Worm (Caenorhabditis elegans) whole organism, L4 larva: ENCODE data around the gene K09G1.1.

Source experiments
- F26F4.8 ChIP-seq: fragments of 200-800 bp; sonication (Bioruptor generic); conservative IDR thresholded peaks from 2 replicates; pipeline ENCODE4 v1.3.6; 2022; ENCODE audit warnings: missing genetic modification characterization, missing compliant biosample characterization
- F44E2.7 ChIP-seq: fragments of 200-800 bp; sonication (Bioruptor generic); IDR thresholded peaks from 2 replicates; pipeline ENCODE4 v2.1.2; 2022; ENCODE audit warnings: missing genetic modification characterization, missing compliant biosample characterization
- T20F7.1 ChIP-seq: fragments of 200-800 bp; sonication (Bioruptor generic); optimal IDR thresholded peaks from 2 replicates; lab custom pipeline; 2018; ENCODE audit warnings: mild to moderate bottlenecking, missing genetic modification characterization, missing compliant biosample characterization
- T26A8.4 ChIP-seq: fragments of 200-800 bp; sonication (Bioruptor generic); IDR thresholded peaks from 2 replicates; pipeline ENCODE4 v1.3.6; 2022; ENCODE audit warnings: missing genetic modification characterization, missing compliant biosample characterization
- Y48G9A.11 ChIP-seq: fragments of 200-800 bp; sonication (Bioruptor generic); IDR thresholded peaks from 2 replicates; pipeline ENCODE4 v1.3.6; 2022; ENCODE audit warnings: missing genetic modification reagents, missing genetic modification characterization, missing compliant biosample characterization
- Y75B8A.6 ChIP-seq: fragments of 200-800 bp; sonication (Bioruptor generic); IDR thresholded peaks from 2 replicates; pipeline ENCODE4 v1.3.6; 2022; ENCODE audit warnings: missing genetic modification reagents, missing genetic modification characterization, missing compliant biosample characterization
- ZK546.5 ChIP-seq, 2 experiments: sonication (generic microtip); optimal IDR thresholded peaks; 2 replicates each; lab custom pipeline; 2017; ENCODE audit warnings: missing biosample characterization in 2 of 2, missing genetic modification characterization in 2 of 2
- aha-1 ChIP-seq: fragments of 150-350 bp; peaks from one replicate; lab custom pipeline; 2014; ENCODE audit warnings: missing biosample characterization, missing genetic modification characterization
- attf-4 ChIP-seq: sonication (generic microtip); optimal IDR thresholded peaks from 3 replicates; lab custom pipeline; 2017; ENCODE audit warnings: missing biosample characterization, missing genetic modification characterization
- ceh-20 ChIP-seq: fragments of 200-800 bp; sonication (Bioruptor generic); IDR thresholded peaks from 2 replicates; pipeline ENCODE4 v1.3.6; 2022; ENCODE audit warnings: missing genetic modification reagents, missing genetic modification characterization, missing compliant biosample characterization
- ceh-44 ChIP-seq: fragments of 200-800 bp; sonication (Bioruptor generic); IDR thresholded peaks from 2 replicates; pipeline ENCODE4 v1.3.6; 2022; ENCODE audit warnings: missing genetic modification reagents, missing genetic modification characterization, missing compliant biosample characterization
- ceh-62 ChIP-seq: sonication (generic microtip); optimal IDR thresholded peaks from 2 replicates; lab custom pipeline; 2017; ENCODE audit warnings: missing biosample characterization, missing genetic modification characterization
- ceh-82 ChIP-seq: sonication (generic microtip); optimal IDR thresholded peaks from 2 replicates; lab custom pipeline; 2017; ENCODE audit warnings: missing biosample characterization, missing genetic modification characterization
- ces-1 ChIP-seq: fragments of 150-350 bp; sonication (generic microtip); optimal IDR thresholded peaks from 4 replicates; lab custom pipeline; 2014; ENCODE audit warnings: missing biosample characterization, missing genetic modification reagents, missing genetic modification characterization
- ctbp-1 ChIP-seq: fragments of 200-800 bp; sonication (Bioruptor generic); IDR thresholded peaks from 2 replicates; pipeline ENCODE4 v1.3.6; 2022; ENCODE audit warnings: missing genetic modification reagents, missing genetic modification characterization, missing compliant biosample characterization
- daf-16 ChIP-seq, 3 experiments: sonication (generic microtip); optimal IDR thresholded peaks; 2 replicates each; lab custom pipeline; 2016 to 2017; ENCODE audit warnings: missing genetic modification characterization in 3 of 3, missing genetic modification reagents in 3 of 3, mild to moderate bottlenecking in 2 of 3, missing compliant biosample characterization in 2 of 3, missing biosample characterization in 1 of 3, moderate library complexity in 1 of 3
- daf-8 ChIP-seq: fragments of 200-800 bp; sonication (Bioruptor generic); IDR thresholded peaks from 2 replicates; pipeline ENCODE4 v1.3.6; 2022; ENCODE audit warnings: missing genetic modification characterization, missing compliant biosample characterization
- dmd-8 ChIP-seq: fragments of 200-800 bp; sonication (Bioruptor generic); IDR thresholded peaks from 2 replicates; pipeline ENCODE4 v1.3.6; 2022; ENCODE audit warnings: missing genetic modification characterization, missing compliant biosample characterization
- egl-43 ChIP-seq: fragments of 200-800 bp; sonication (Bioruptor generic); IDR thresholded peaks from 2 replicates; pipeline ENCODE4 v1.3.6; 2022; ENCODE audit warnings: missing genetic modification reagents, missing genetic modification characterization, missing compliant biosample characterization
- fos-1 ChIP-seq: fragments of 150-350 bp; optimal IDR thresholded peaks from 2 replicates; lab custom pipeline; 2014; ENCODE audit warnings: missing biosample characterization, missing genetic modification characterization
- hif-1 ChIP-seq, 2 experiments: sonication (generic microtip); optimal IDR thresholded peaks; 2 replicates each; lab custom pipeline; 2016 to 2017; ENCODE audit warnings: missing compliant biosample characterization in 2 of 2, missing genetic modification characterization in 2 of 2, missing genetic modification reagents in 2 of 2, missing genotype in 2 of 2, mild to moderate bottlenecking in 1 of 2
- hmg-1.1 ChIP-seq: fragments of 200-800 bp; sonication (Bioruptor generic); IDR thresholded peaks from 2 replicates; pipeline ENCODE4 v1.3.6; 2022; ENCODE audit warnings: missing genetic modification reagents, missing genetic modification characterization, missing compliant biosample characterization
- jun-1 ChIP-seq: fragments of 150-350 bp; optimal IDR thresholded peaks from 2 replicates; lab custom pipeline; 2014; ENCODE audit warnings: missing biosample characterization, missing genetic modification reagents, missing genetic modification characterization
- lim-7 ChIP-seq: fragments of 200-800 bp; sonication (Bioruptor generic); IDR thresholded peaks from 2 replicates; pipeline ENCODE4 v1.3.6; 2022; ENCODE audit warnings: missing genetic modification characterization, missing compliant biosample characterization
- lin-13 ChIP-seq: fragments of 150-350 bp; optimal IDR thresholded peaks from 2 replicates; lab custom pipeline; 2014; ENCODE audit warnings: missing biosample characterization, missing genetic modification reagents, missing genetic modification characterization
- lin-38 ChIP-seq: fragments of 200-800 bp; sonication (Bioruptor generic); IDR thresholded peaks from 2 replicates; pipeline ENCODE4 v1.3.6; 2022; ENCODE audit warnings: missing genetic modification reagents, missing genetic modification characterization, missing compliant biosample characterization
- lir-3 ChIP-seq: sonication (generic microtip); optimal IDR thresholded peaks from 2 replicates; lab custom pipeline; 2016; ENCODE audit warnings: mild to moderate bottlenecking, missing genetic modification characterization, missing compliant biosample characterization
- madf-5 ChIP-seq, 2 experiments: fragments of 200-800 bp; sonication (Bioruptor generic); IDR thresholded peaks; 2 replicates each; pipeline ENCODE4 v1.3.6; 2022; ENCODE audit warnings: missing compliant biosample characterization in 2 of 2, missing genetic modification characterization in 2 of 2
- madf-9 ChIP-seq: fragments of 200-800 bp; sonication (Bioruptor generic); conservative IDR thresholded peaks from 2 replicates; pipeline ENCODE4 v1.3.6; 2022; ENCODE audit warnings: missing genetic modification reagents, missing genetic modification characterization, missing compliant biosample characterization
- mdt-29 ChIP-seq: fragments of 200-800 bp; sonication (Bioruptor generic); IDR thresholded peaks from 2 replicates; pipeline ENCODE4 v1.3.6; 2022; ENCODE audit warnings: missing genetic modification reagents, missing genetic modification characterization, missing compliant biosample characterization
- nhr-10 ChIP-seq: fragments of 150-350 bp; optimal IDR thresholded peaks from 2 replicates; lab custom pipeline; 2014; ENCODE audit warnings: missing biosample characterization, missing genetic modification characterization
- nhr-28 ChIP-seq: fragments of 150-350 bp; optimal IDR thresholded peaks from 2 replicates; lab custom pipeline; 2014; ENCODE audit warnings: missing biosample characterization, missing genetic modification characterization
- nhr-77 ChIP-seq: fragments of 150-350 bp; optimal IDR thresholded peaks from 2 replicates; lab custom pipeline; 2014; ENCODE audit warnings: missing biosample characterization, missing genetic modification characterization
- pha-4 ChIP-seq, 2 experiments: fragments of 150-350 bp in 1 of 2; fragments of 200-800 bp in 1 of 2; sonication (Bioruptor generic) in 1 of 2; IDR thresholded peaks in 1 of 2; optimal IDR thresholded peaks in 1 of 2; 2 replicates each; pipeline versions ENCODE4 v1.3.6 to Lab custom; 2014 to 2022; ENCODE audit warnings: missing genetic modification characterization in 2 of 2, missing genetic modification reagents in 2 of 2, missing biosample characterization in 1 of 2, missing compliant biosample characterization in 1 of 2
- rbr-2 ChIP-seq: sonication (generic microtip); optimal IDR thresholded peaks from 2 replicates; lab custom pipeline; 2016; ENCODE audit warnings: missing genotype, missing genetic modification characterization, missing compliant biosample characterization
- set-16 ChIP-seq: fragments of 200-800 bp; sonication (Bioruptor generic); IDR thresholded peaks from 2 replicates; pipeline ENCODE4 v1.3.6; 2022; ENCODE audit warnings: missing genetic modification reagents, missing genetic modification characterization, missing compliant biosample characterization
- skn-1 ChIP-seq: fragments of 150-350 bp; optimal IDR thresholded peaks from 2 replicates; lab custom pipeline; 2014; ENCODE audit warnings: missing biosample characterization, missing genetic modification characterization
- tag-97 ChIP-seq: fragments of 200-800 bp; sonication (Bioruptor generic); IDR thresholded peaks from 2 replicates; pipeline ENCODE4 v1.3.6; 2022; ENCODE audit warnings: missing genetic modification characterization, missing compliant biosample characterization
- zag-1 ChIP-seq: fragments of 150-350 bp; optimal IDR thresholded peaks from 2 replicates; lab custom pipeline; 2014; ENCODE audit warnings: missing biosample characterization, missing genetic modification characterization
- ztf-7 ChIP-seq: fragments of 150-350 bp; optimal IDR thresholded peaks from 2 replicates; lab custom pipeline; 2014; ENCODE audit warnings: missing biosample characterization, missing genetic modification characterization

The K09G1.1 gene

DNA sequence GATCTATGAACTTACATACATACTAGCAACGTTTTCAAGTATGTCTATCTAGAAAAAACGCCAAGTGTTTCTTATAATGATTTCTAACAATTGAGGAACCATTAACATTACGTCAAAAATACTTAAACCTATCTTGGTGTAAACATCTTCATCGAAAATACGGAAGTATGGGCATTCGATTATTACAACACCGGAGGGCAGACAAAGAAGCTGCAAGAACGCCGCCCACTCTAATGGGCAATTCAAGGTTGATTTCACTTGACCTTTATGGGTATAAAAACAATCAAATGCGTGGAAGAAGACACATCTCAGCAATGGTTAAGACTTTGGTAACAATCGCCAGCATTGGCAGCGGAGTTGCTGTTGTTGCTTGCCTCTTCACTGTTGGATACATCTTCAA, 46.3 kb downstream of the K09G1.1 start, which contains the start of gene col-146:
col-146 (plus strand) TSS at position 301 of the 400 bp plus-strand sequence.
- no peak for TF ChIP-seq dmd-8 (GFP tag; lab: Robert Waterston, UW)

DNA sequence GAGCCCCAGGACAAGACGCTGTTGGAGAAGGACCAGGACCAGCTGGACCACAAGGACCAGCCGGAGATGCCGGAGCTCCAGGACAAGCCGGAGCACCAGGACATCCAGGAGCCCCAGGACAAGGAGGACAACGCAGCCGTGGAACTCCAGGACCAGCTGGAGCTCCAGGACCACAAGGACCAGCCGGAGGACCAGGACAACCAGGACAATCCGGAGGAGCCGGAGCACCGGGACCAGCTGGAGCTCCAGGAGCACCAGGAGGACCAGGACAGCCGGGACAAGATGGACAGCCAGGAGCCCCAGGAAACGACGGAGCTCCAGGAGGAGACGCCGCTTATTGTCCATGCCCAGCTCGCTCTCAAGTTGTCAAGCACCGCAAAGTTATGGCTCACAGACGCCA, 47.2 kb downstream of the K09G1.1 start:
- TF ChIP-seq F44E2.7 (GFP tag; lab: Robert Waterston, UW) (0 out of 2 replicates have a peak, but pooled peaks have one; percentile 47), lim-7 (GFP tag; lab: Robert Waterston, UW) (0 out of 2 replicates have a peak, but pooled peaks have one; percentile 28), ctbp-1 (0 out of 2 replicates have a peak, but pooled peaks have one; percentile 14), daf-8 (GFP tag; lab: Robert Waterston, UW) (no peak), tag-97 (GFP tag; lab: Robert Waterston, UW) (no peak), egl-43 (GFP tag; lab: Robert Waterston, UW) (0 out of 2 replicates have a peak, but pooled peaks have one; percentile 46), T20F7.1 (GFP tag; lab: Kevin White, UChicago) (no peak), hmg-1.1 (GFP tag; lab: Robert Waterston, UW) (no peak), ceh-20 (GFP tag; lab: Robert Waterston, UW) (no peak), ztf-7 (tag; lab: Kevin White, UChicago) (no peak), F26F4.8 (no peak), ceh-62 (tag; lab: Kevin White, UChicago) (no peak), skn-1 (tag; lab: Kevin White, UChicago) (no peak), Y75B8A.6 (GFP tag; lab: Robert Waterston, UW) (no peak), lin-38 (GFP tag; lab: Robert Waterston, UW) (0 out of 2 replicates have a peak, but pooled peaks have one; percentile 23), set-16 (GFP tag; lab: Robert Waterston, UW) (peak; percentile 98), madf-5 (GFP tag; IDR thresholded peaks at IDR 0.05; lab: Robert Waterston, UW) (peak in 1 of 2 experiments; percentile 29; a peak in 1 of 4 replicates), Y48G9A.11 (GFP tag; lab: Robert Waterston, UW) (0 out of 2 replicates have a peak, but pooled peaks have one; percentile 46), lin-13 (GFP tag; lab: Kevin White, UChicago) (no peak)

DNA sequence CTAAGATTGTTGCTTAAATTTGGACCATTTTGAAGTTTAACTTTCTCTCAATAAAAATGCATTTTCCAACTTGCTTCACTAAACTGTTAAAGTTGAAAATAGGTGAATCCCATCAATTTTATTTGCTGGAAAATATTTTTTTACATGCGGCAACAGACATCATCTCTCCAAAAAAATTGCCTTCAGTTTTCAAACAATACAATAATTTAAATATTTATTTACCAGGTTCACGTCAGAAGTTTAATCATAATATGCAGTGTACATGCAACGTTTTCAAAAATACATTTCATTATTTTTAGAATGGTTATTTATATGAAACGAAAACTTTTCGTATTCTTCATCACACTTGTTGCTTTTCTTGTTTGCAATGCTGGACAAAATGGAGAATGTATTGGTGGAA, 47.6 kb downstream of the K09G1.1 start, which contains the start of gene T06E4.5:
T06E4.5 (plus strand) TSS at position 301 of the 400 bp plus-strand sequence.
- no peak for TF ChIP-seq T26A8.4
- no peak for TF ChIP-seq ztf-7 (tag; lab: Kevin White, UChicago)
- TF ChIP-seq lin-13 (GFP tag; lab: Kevin White, UChicago): no peak
- TF ChIP-seq hif-1 (tag; optimal IDR thresholded peaks at IDR 0.05; lab: Kevin White, UChicago): no peak
- TF ChIP-seq pha-4 (GFP tag; IDR thresholded peaks at IDR 0.05; lab: Robert Waterston, UW): no peak
- TF ChIP-seq pha-4 (tag; optimal IDR thresholded peaks at IDR 0.05; lab: Kevin White, UChicago): no peak
- no peak for TF ChIP-seq nhr-77 (tag; lab: Kevin White, UChicago)
- TF ChIP-seq mdt-29 (GFP tag; lab: Robert Waterston, UW): no peak
- no peak for TF ChIP-seq nhr-10 (tag; lab: Kevin White, UChicago)
- no peak for TF ChIP-seq jun-1
- no peak for TF ChIP-seq ces-1 (GFP tag; lab: Kevin White, UChicago)
- no peak for TF ChIP-seq ceh-44 (GFP tag; lab: Robert Waterston, UW)
- TF ChIP-seq ZK546.5 (tag; optimal IDR thresholded peaks at IDR 0.05; lab: Kevin White, UChicago): no peak
- TF ChIP-seq F26F4.8: no peak
- TF ChIP-seq zag-1 (tag; lab: Kevin White, UChicago): no peak
- TF ChIP-seq lir-3 (tag; lab: Kevin White, UChicago): no peak
- no peak for TF ChIP-seq nhr-28 (tag; lab: Kevin White, UChicago)

DNA sequence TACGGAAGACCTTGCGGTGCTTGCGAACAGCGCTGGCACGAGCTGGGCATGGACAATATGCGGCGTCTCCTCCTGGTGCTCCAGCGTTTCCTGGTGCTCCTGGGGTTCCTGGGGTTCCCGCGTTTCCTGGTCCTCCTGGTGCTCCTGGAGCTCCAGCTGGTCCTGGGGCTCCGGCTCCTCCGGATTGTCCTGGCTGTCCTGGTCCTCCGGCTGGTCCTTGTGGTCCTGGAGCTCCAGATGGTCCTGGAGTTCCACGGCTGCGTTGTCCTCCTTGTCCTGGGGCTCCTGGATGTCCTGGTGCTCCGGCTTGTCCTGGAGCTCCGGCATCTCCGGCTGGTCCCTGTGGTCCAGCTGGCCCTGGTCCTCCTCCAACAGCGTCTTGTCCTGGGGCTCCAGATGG, 49.0 kb downstream of the K09G1.1 start:
- TF ChIP-seq F26F4.8 (0 out of 2 replicates have a peak, but pooled peaks have one; percentile 4), aha-1 (tag; lab: Kevin White, UChicago) (no peak), rbr-2 (tag; lab: Kevin White, UChicago) (no peak), fos-1 (no peak), madf-9 (GFP tag; lab: Robert Waterston, UW) (no peak), ceh-82 (no peak), set-16 (GFP tag; lab: Robert Waterston, UW) (peak; percentile 99), Y48G9A.11 (GFP tag; lab: Robert Waterston, UW) (no peak), hif-1 (tag; optimal IDR thresholded peaks at IDR 0.05; lab: Kevin White, UChicago) (no peak), pha-4 (GFP tag; IDR thresholded peaks at IDR 0.05; lab: Robert Waterston, UW) (peak; percentile 56; the same call in 1 of the 2 replicates), pha-4 (tag; optimal IDR thresholded peaks at IDR 0.05; lab: Kevin White, UChicago) (no peak), daf-16 (GFP tag; optimal IDR thresholded peaks at IDR 0.05; lab: Kevin White, UChicago) (no peak), daf-16 (tag; optimal IDR thresholded peaks at IDR 0.05; lab: Kevin White, UChicago) (no peak), egl-43 (GFP tag; lab: Robert Waterston, UW) (no peak), attf-4 (tag; lab: Kevin White, UChicago) (no peak), madf-5 (GFP tag; IDR thresholded peaks at IDR 0.05; lab: Robert Waterston, UW) (peak in 1 of 2 experiments; percentile 52; a peak in 1 of 4 replicates)
